Worm (Caenorhabditis elegans): ENCODE data around the gene spp-19.

- TF ChIP-seq ceh-13 (GFP tag; optimal IDR thresholded peaks at IDR 0.05) (no peak), scrt-1 (GFP tag; IDR thresholded peaks at IDR 0.05) (no peak)
Measured at ce11 chrV:6590283-6590682, 28.8 kb upstream of the spp-19 start, which contains the start of gene ZK1055.2.
